Worm (Caenorhabditis elegans) whole organism, L4/young adult: ENCODE data around the gene srd-27.
"Not testable (repeated sequence)": the region's sequence is repeated elsewhere in the genome, so short reads cannot be mapped to it uniquely, and the experiment has no call there.

Source experiments
- W03F9.2 ChIP-seq: fragments of 150-350 bp; optimal IDR thresholded peaks from 2 replicates; lab custom pipeline; 2014; ENCODE audit warnings: missing biosample characterization, missing genetic modification characterization
- dao-5 ChIP-seq: sonication (generic microtip); optimal IDR thresholded peaks from 2 replicates; lab custom pipeline; 2016; ENCODE audit warnings: missing genotype, missing genetic modification characterization, moderate library complexity, missing compliant biosample characterization
- him-1 ChIP-seq: sonication (generic microtip); optimal IDR thresholded peaks from 2 replicates; lab custom pipeline; 2016; ENCODE audit warnings: missing genotype, missing genetic modification reagents, missing genetic modification characterization, missing compliant biosample characterization

srd-27 gene

DNA sequence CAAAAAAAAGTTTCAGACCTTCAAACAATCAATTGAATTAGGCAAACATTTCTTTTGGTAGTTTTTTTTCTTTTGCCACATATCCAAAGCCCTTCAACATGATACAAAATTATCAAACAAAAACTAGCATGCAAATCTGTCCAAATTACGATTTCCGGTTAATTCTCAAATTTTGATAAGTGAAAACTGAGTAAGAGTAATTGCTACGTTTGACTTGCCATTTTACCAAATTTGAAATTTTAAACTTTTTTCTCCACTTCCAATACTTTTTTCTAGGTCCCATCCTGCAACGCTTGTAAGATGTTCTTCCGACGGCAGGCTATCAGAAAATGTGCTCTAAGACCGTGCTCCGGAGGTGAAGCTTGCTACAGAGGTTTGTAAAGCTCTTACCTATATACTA lies 7.1 kb upstream of the srd-27 start, which contains the start of gene nhr-223:
Gene nhr-223, plus strand, starts transcription at position 301 of the 400 bp plus-strand sequence.
- TF ChIP-seq him-1 (tag; lab: Kevin White, UChicago) (no peak), dao-5 (tag; lab: Kevin White, UChicago) (no peak), W03F9.2 (tag; lab: Kevin White, UChicago) (no peak)

DNA sequence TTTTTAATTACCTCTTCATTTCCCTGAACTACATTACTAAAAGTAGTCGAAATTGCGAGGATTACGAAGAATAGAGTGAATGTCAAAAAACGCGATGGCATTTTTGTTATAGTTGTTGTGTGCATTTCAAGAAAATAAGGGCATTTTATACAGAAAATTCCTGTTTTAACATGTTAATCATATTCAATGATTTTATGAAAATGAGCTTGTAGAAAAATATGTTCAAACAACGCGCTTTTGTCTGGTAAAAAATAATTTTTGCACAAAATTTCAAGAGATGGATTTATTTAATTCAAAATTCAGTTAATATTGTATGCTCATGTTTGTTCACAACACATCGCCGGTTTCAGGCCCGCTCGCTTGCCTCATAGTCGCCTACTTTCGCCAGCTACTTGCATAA lies 5.1 kb upstream of the srd-27 start, which contains the start of gene T26E4.10:
Gene T26E4.10, minus strand, starts transcription at position 101 of the 400 bp plus-strand sequence.
- TF ChIP-seq him-1 (tag; lab: Kevin White, UChicago) (no peak), W03F9.2 (tag; lab: Kevin White, UChicago) (no peak), dao-5 (tag; lab: Kevin White, UChicago) (no peak)

DNA sequence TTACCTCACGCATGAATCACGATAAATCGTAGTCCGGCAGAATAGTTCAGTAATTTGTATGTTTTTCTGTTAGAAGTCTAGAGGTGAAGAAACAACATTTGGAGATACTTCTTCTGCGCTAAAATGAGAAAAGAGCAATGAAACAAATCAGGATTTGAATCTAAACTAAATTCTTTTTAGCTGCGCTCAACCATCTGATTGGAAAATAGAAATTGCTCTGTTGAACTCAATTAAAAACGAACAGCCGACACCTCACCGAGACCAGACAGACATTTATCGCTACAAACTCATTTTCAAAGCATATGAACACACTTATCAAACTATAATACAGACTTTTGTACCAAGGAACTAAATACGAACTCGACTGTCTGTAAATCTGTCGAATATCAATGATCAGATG lies 556 bp upstream of the srd-27 start, which contains the start of gene T26E4.9:
Gene T26E4.9, minus strand, starts transcription at position 101 of the 400 bp plus-strand sequence.
- TF ChIP-seq W03F9.2, dao-5, him-1 (tag; lab: Kevin White, UChicago): not testable (repeated sequence)

DNA sequence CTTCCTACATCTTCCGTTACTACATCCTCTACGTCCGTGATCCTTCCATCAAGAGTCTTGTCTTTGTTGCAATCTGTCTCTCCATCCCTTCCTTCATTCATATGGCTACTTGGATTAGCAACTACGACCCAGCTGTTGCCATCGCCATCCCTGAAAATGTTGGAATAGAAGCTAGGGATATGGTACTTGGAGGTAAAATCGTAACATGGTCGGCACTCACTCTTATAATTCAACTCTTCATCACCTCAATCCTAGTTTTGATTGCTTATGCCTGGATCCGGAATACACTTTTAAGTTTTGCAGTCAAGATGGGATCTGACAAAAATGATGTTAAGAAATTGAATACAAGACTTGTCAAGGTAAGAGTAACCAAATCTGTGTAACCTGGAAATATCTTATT lies 569 bp downstream of the srd-27 start, which contains the start of gene T26E4.18:
Gene T26E4.18, minus strand, starts transcription at position 101 of the 400 bp plus-strand sequence.
- TF ChIP-seq him-1, dao-5, W03F9.2 (tag; lab: Kevin White, UChicago): not testable (repeated sequence)

DNA sequence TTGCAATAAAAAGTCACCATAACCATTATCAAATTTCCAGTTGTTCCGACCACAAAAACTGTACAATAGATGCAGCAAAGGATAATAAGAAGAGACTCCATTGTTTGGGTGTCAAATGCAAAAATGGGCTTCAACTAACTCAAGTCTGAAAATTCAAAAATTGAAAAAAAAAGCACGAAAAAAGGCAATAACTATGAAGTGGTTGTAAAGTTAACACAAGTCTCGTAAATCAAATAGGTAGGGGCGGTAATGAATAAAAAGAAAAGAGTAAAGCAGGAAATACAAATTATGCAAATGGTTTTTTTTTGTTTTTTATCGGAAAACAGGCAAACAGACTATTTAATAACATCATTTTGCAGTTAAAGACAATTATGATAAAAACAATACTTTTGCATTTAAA lies 4.2 kb downstream of the srd-27 start, which contains the start of gene srsx-38:
Gene srsx-38, minus strand, starts transcription at position 101 of the 400 bp plus-strand sequence.
- TF ChIP-seq dao-5, W03F9.2, him-1 (tag; lab: Kevin White, UChicago): not testable (repeated sequence)

DNA sequence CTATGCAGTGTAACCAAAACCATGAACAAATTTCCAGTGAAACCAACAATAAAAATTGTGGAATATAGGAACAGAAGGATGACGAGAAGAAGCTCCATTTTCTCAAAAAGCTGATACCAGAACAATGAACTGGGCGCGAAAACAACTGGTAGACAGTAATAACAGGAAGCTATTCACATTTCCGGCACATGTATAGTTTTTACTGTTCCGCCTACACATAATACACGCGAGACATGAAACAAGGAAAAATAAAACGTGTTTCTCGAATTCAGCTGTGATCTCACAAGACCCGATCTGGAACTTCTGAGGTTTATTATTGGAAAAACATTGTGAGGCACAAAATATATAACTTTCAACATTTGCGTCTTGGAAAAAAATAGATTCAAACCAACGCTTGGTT lies 6.4 kb downstream of the srd-27 start, which contains the start of gene srsx-36:
Gene srsx-36, minus strand, starts transcription at position 101 of the 400 bp plus-strand sequence.
- TF ChIP-seq W03F9.2 (tag; lab: Kevin White, UChicago): no peak
- TF ChIP-seq him-1 (tag; lab: Kevin White, UChicago): no peak
- no peak for TF ChIP-seq dao-5 (tag; lab: Kevin White, UChicago)

DNA sequence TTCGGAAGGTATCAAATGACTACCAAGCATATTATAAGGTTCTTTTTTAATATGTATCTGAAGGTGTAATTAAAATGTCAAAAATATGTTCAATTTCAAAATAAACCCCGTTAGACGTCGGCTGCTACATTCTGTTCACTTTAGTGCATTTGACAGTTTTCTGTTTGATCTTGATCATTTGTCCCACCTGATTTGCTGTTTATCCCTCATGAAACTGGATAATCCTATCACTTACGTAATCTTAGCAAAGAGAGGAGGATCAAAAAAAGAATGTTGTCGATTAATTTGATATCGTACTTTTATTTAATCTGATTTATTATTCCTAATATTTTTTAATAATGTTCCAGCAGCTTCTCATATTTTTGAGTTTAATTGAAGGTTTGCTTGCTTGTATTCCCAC lies 7.3 kb downstream of the srd-27 start, which contains the start of gene F54B8.1:
Gene F54B8.1, plus strand, starts transcription at position 301 of the 400 bp plus-strand sequence.
- TF ChIP-seq dao-5 (tag; lab: Kevin White, UChicago): no peak
- TF ChIP-seq W03F9.2 (tag; lab: Kevin White, UChicago): no peak
- TF ChIP-seq him-1 (tag; lab: Kevin White, UChicago): no peak

DNA sequence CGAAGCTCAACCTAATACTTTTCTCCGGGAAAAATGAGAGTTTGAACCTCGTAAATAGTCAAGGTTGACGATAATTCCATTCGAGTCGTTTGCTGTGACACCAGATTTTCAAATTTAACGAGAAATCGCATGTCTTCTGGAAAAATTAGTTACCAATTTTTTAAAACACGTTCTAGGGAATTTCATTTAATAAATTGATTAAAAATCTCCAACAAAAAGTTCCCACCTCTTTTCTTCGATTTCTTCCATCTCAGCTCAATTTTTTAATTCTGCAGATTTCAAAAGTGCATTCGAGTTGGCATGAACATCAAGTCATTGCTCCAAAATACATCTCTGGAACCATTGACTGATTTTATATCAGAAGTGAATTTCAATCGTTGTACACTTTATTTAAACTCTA lies 8.8 kb downstream of the srd-27 start, which contains the start of gene nhr-282:
Gene nhr-282, plus strand, starts transcription at position 301 of the 400 bp plus-strand sequence.
- not testable (repeated sequence) for TF ChIP-seq him-1, W03F9.2, dao-5 (tag; lab: Kevin White, UChicago)

DNA sequence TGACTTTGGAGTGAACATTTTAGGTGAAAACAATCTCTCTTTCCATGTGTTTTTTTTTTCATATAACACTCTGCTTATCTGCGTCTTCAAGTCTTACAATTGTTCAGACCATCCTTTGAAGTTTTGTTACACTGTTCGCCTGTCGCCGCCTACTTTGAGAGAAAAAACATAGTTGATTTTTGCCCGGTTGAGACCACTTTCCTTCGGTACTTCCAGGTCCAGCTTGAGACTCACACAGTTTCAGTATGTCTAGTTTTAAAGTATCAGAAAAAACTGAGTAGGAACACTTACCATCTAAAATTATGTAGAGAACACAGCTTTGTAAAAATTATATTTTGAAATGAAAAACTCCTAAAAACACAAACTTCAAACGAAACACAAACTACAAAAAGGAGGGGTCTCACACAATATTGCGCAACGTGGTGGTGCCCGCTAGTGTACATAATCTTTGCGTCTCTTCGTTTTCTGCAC lies 12.8 kb downstream of the srd-27 start, which contains the start of the genes fbxa-69 and F54B8.4:
Gene fbxa-69, minus strand, starts transcription at position 10 of the 471 bp plus-strand sequence.
Gene F54B8.4, plus strand, starts transcription at position 421 of the 471 bp plus-strand sequence.
- TF ChIP-seq him-1 (tag; lab: Kevin White, UChicago) (no peak), dao-5 (tag; lab: Kevin White, UChicago) (no peak), W03F9.2 (tag; lab: Kevin White, UChicago) (no peak)

DNA sequence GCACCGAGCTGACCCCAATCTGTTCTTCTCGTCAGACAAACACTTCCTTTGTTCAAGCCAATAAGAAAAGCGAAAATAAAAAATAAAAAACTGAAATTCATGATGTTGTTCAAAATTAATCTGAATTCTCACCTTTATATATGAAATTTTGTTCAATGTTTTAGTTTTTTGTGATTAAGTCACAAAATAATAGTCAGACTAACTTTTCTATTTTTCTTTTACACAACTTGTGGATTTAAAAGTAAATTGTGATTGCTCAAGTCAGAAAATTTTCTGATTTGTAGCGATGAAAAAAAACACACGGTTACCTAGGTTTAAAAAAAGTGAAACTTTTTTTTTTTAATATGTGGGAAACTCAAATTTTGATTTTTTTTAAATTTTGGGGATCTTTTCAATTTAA lies 14.6 kb downstream of the srd-27 start, which contains the start of gene abf-3:
Gene abf-3, minus strand, starts transcription at position 101 of the 400 bp plus-strand sequence.
- no peak for TF ChIP-seq dao-5 (tag; lab: Kevin White, UChicago)
- TF ChIP-seq him-1 (tag; lab: Kevin White, UChicago): no peak
- no peak for TF ChIP-seq W03F9.2 (tag; lab: Kevin White, UChicago)

DNA sequence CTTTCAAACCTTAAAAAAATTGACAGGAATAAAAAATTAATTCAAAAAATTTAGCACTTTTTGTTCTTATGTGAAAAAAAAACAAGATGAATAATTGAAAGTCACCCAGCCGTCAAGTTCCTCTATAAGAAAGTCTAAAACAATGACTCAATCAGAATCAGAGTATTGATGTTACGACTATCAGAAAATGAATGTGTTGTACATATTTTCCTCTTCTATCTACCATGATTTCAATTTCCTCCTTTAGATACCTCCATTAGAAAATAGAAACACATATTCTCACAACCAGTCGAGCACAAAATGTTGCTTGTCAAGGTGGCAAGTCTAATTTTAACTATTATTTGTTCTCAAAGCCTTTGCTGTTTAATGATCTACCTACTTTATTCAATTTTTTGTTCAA lies 16.8 kb downstream of the srd-27 start, which contains the start of gene srbc-48:
Gene srbc-48, plus strand, starts transcription at position 301 of the 400 bp plus-strand sequence.
- no peak for TF ChIP-seq dao-5 (tag; lab: Kevin White, UChicago)

DNA sequence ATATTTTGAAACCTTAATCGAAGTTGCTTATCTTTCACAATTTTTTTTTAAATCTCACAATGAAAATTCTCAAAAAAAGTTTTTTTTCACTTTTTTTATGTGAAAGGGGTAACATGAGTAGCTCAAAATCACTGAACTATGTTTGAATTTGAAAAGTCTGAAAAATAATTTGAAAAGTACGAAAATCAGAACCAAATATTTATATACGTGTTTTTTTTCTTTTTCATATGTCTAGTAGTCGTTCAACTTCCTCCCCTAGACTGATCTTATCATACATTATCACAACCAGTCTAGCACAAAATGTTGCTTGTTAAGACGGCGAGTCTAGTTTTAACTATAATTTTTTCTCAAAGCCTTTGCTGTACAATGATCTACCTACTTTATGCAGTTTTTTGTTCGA lies 18.2 kb downstream of the srd-27 start, which contains the start of gene srbc-49:
Gene srbc-49, plus strand, starts transcription at position 301 of the 400 bp plus-strand sequence.
- TF ChIP-seq dao-5 (tag; lab: Kevin White, UChicago) (no peak), him-1 (tag; lab: Kevin White, UChicago) (no peak), W03F9.2 (tag; lab: Kevin White, UChicago) (no peak)

DNA sequence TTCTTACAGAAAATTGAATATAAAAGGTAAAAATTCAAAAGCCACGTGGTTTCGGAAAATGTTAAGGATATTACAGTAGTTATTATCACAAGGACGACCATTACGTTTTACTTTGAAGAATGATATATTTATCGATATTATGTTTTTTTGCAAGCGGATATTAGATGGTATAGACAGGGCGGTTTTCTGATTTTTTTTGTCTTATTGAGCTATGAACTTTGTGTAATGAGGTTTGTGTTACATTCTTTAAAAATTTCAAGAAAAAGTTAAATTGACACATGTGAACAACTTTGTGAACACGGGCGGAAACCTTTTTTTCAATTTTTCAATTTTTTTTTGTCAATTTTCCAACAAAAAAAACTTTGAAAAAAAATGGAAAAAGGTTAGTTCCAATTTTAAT lies 21.7 kb downstream of the srd-27 start, which contains the start of gene srbc-50:
Gene srbc-50, minus strand, starts transcription at position 101 of the 400 bp plus-strand sequence.
- TF ChIP-seq dao-5 (tag; lab: Kevin White, UChicago) (no peak), W03F9.2 (tag; lab: Kevin White, UChicago) (no peak), him-1 (tag; lab: Kevin White, UChicago) (no peak)
